Fruit fly (Drosophila melanogaster) whole organism, wandering third instar larva: Measurements from ENCODE around the gene CG17751.

Experiments used
- Abd-B ChIP-seq: fragments of >200 bp; optimal IDR thresholded peaks from 2 replicates; lab custom pipeline; 2017; ENCODE audit warnings: missing biosample characterization, missing genetic modification characterization
- CG32264 ChIP-seq: fragments of 200-800 bp; sonication (Bioruptor generic); optimal IDR thresholded peaks from 2 replicates; lab custom pipeline; 2016; ENCODE audit warnings: missing biosample characterization, missing genetic modification characterization
- Jra ChIP-seq: sonication (Bioruptor generic); optimal IDR thresholded peaks from 2 replicates; lab custom pipeline; 2016; ENCODE audit warnings: missing biosample characterization, missing genetic modification characterization
- fru ChIP-seq: fragments of 200-800 bp; sonication (Bioruptor generic); optimal IDR thresholded peaks from 3 replicates; lab custom pipeline; 2016; ENCODE audit warnings: missing biosample characterization, mild to moderate bottlenecking, missing genetic modification characterization
- pan ChIP-seq: fragments of >200 bp; optimal IDR thresholded peaks from 2 replicates; lab custom pipeline; 2017
- rgr ChIP-seq: fragments of 200-800 bp; sonication (Bioruptor generic); optimal IDR thresholded peaks from 3 replicates; lab custom pipeline; 2016; ENCODE audit warnings: missing biosample characterization, mild to moderate bottlenecking, missing genetic modification characterization
- sv ChIP-seq: fragments of 200-800 bp; sonication (Bioruptor generic); optimal IDR thresholded peaks from 3 replicates; lab custom pipeline; 2016; ENCODE audit warnings: missing biosample characterization, missing genetic modification characterization

DNA sequence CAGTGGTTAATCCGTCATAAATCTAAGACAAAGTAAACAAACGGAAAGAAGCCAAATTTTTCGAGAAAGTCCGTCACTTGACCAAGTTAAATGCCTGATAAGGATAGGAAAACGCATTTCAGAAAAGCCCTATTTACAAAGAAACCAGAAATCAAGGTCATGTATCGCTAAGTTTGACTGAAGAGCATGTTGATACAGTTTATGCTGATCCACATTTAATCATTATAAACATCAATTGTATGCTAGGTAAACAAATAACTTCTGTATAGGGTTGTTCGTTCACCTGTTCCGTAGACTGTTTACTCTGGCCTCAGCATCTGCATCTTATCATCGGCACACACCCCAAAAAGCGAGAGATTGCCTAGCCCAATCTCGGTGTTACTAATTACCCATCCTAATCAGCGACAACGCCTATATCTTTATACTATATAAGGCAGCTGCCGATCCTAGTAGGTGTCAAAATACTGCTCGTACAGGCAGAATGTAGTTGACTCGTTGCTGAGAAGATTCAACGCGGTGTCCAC lies 5.9 kb downstream of the CG17751 start, which contains the start of gene CG16727:
- TF ChIP-seq pan (lab: Kevin White, UChicago): no peak
- TF ChIP-seq Abd-B (GFP tag; lab: Kevin White, UChicago): no peak
- no peak for TF ChIP-seq fru (GFP tag; lab: Kevin White, UChicago)
- peak; percentile 17 for TF ChIP-seq rgr (GFP tag; lab: Kevin White, UChicago)
- TF ChIP-seq Jra: no peak
- TF ChIP-seq CG32264 (GFP tag; lab: Kevin White, UChicago): no peak
- TF ChIP-seq sv (GFP tag; lab: Kevin White, UChicago): no peak
